Worm (Caenorhabditis elegans) whole organism, L4 larva: Measurements from ENCODE around the gene let-754.
A peak's percentile ranks its signal among the peaks of the same experiment; 100 is the strongest.

Experiments used
- D1046.2 ChIP-seq: fragments of 200-800 bp; sonication (Bioruptor generic); IDR thresholded peaks from 2 replicates; pipeline ENCODE4 v1.3.6; 2022; ENCODE audit warnings: missing genetic modification characterization, missing compliant biosample characterization
- F37D6.2 ChIP-seq: sonication (generic microtip); optimal IDR thresholded peaks from 2 replicates; lab custom pipeline; 2016; ENCODE audit warnings: mild to moderate bottlenecking, missing genetic modification characterization, missing compliant biosample characterization
- F49E8.2 ChIP-seq: sonication (generic microtip); optimal IDR thresholded peaks from 2 replicates; lab custom pipeline; 2016; ENCODE audit warnings: missing compliant biosample characterization, mild to moderate bottlenecking, missing genetic modification characterization, borderline replicate concordance
- Y105C5A.15 ChIP-seq: fragments of 200-800 bp; sonication (Bioruptor generic); IDR thresholded peaks from 2 replicates; pipeline ENCODE4 v1.3.6; 2022; ENCODE audit warnings: missing genetic modification characterization, missing compliant biosample characterization
- Y5F2A.4 ChIP-seq: fragments of 200-800 bp; sonication (Bioruptor generic); optimal IDR thresholded peaks from 2 replicates; lab custom pipeline; 2018; ENCODE audit warnings: mild to moderate bottlenecking, missing genetic modification characterization, missing compliant biosample characterization
- aha-1 ChIP-seq: fragments of 150-350 bp; peaks from one replicate; lab custom pipeline; 2014; ENCODE audit warnings: missing biosample characterization, missing genetic modification characterization
- ama-1 ChIP-seq: fragments of 150-350 bp; optimal IDR thresholded peaks from 2 replicates; lab custom pipeline; 2014; ENCODE audit warnings: inconsistent platforms, mixed read lengths
- arid-1 ChIP-seq: fragments of 200-800 bp; sonication (Bioruptor generic); conservative IDR thresholded peaks from 2 replicates; pipeline ENCODE4 v1.3.6; 2022; ENCODE audit warnings: missing genetic modification reagents, missing genetic modification characterization, missing compliant biosample characterization
- ceh-28 ChIP-seq: fragments of 150-350 bp; optimal IDR thresholded peaks from 2 replicates; lab custom pipeline; 2014; ENCODE audit warnings: missing biosample characterization, missing genetic modification reagents, missing genetic modification characterization
- ceh-44 ChIP-seq: fragments of 200-800 bp; sonication (Bioruptor generic); IDR thresholded peaks from 2 replicates; pipeline ENCODE4 v1.3.6; 2022; ENCODE audit warnings: missing genetic modification reagents, missing genetic modification characterization, missing compliant biosample characterization
- ctbp-1 ChIP-seq: fragments of 200-800 bp; sonication (Bioruptor generic); IDR thresholded peaks from 2 replicates; pipeline ENCODE4 v1.3.6; 2022; ENCODE audit warnings: missing genetic modification reagents, missing genetic modification characterization, missing compliant biosample characterization
- daf-16 ChIP-seq, 3 experiments: sonication (generic microtip); optimal IDR thresholded peaks; 2 replicates each; lab custom pipeline; 2016 to 2017; ENCODE audit warnings: missing genetic modification characterization in 3 of 3, missing genetic modification reagents in 3 of 3, mild to moderate bottlenecking in 2 of 3, missing compliant biosample characterization in 2 of 3, missing biosample characterization in 1 of 3, moderate library complexity in 1 of 3
- dmd-6 ChIP-seq: fragments of 200-800 bp; sonication (Bioruptor generic); IDR thresholded peaks from 2 replicates; pipeline ENCODE4 v1.3.6; 2022; ENCODE audit warnings: missing genetic modification reagents, missing genetic modification characterization, missing compliant biosample characterization
- dmd-9 ChIP-seq: fragments of 200-800 bp; sonication (Bioruptor generic); IDR thresholded peaks from 2 replicates; pipeline ENCODE4 v1.3.6; 2022; ENCODE audit warnings: missing genetic modification reagents, missing genetic modification characterization, missing compliant biosample characterization
- duxl-1 ChIP-seq: sonication (generic microtip); optimal IDR thresholded peaks from 2 replicates; lab custom pipeline; 2016; ENCODE audit warnings: mild to moderate bottlenecking, missing genetic modification characterization, moderate library complexity, missing compliant biosample characterization; ENCODE audit not compliant: poor library complexity
- egl-43 ChIP-seq: fragments of 200-800 bp; sonication (Bioruptor generic); IDR thresholded peaks from 2 replicates; pipeline ENCODE4 v1.3.6; 2022; ENCODE audit warnings: missing genetic modification reagents, missing genetic modification characterization, missing compliant biosample characterization
- hif-1 ChIP-seq, 2 experiments: sonication (generic microtip); optimal IDR thresholded peaks; 2 replicates each; lab custom pipeline; 2016 to 2017; ENCODE audit warnings: missing compliant biosample characterization in 2 of 2, missing genetic modification characterization in 2 of 2, missing genetic modification reagents in 2 of 2, missing genotype in 2 of 2, mild to moderate bottlenecking in 1 of 2
- jun-1 ChIP-seq: fragments of 150-350 bp; optimal IDR thresholded peaks from 2 replicates; lab custom pipeline; 2014; ENCODE audit warnings: missing biosample characterization, missing genetic modification reagents, missing genetic modification characterization
- lin-15B ChIP-seq: fragments of 150-350 bp; sonication (generic microtip); optimal IDR thresholded peaks from 3 replicates; lab custom pipeline; 2014; ENCODE audit warnings: missing biosample characterization, missing genetic modification characterization
- lin-29 ChIP-seq: fragments of 200-800 bp; sonication (Bioruptor generic); IDR thresholded peaks from 2 replicates; pipeline ENCODE4 v1.3.6; 2022; ENCODE audit warnings: missing genetic modification reagents, missing genetic modification characterization, missing compliant biosample characterization
- lin-38 ChIP-seq: fragments of 200-800 bp; sonication (Bioruptor generic); IDR thresholded peaks from 2 replicates; pipeline ENCODE4 v1.3.6; 2022; ENCODE audit warnings: missing genetic modification reagents, missing genetic modification characterization, missing compliant biosample characterization
- lir-3 ChIP-seq: sonication (generic microtip); optimal IDR thresholded peaks from 2 replicates; lab custom pipeline; 2016; ENCODE audit warnings: mild to moderate bottlenecking, missing genetic modification characterization, missing compliant biosample characterization
- lsy-2 ChIP-seq, 2 experiments: fragments of 150-350 bp in 1 of 2; sonication (generic microtip) in 1 of 2; optimal IDR thresholded peaks; 2 replicates each; lab custom pipeline; 2014 to 2017; ENCODE audit warnings: missing biosample characterization in 2 of 2, missing genetic modification characterization in 2 of 2
- mdt-29 ChIP-seq: fragments of 200-800 bp; sonication (Bioruptor generic); IDR thresholded peaks from 2 replicates; pipeline ENCODE4 v1.3.6; 2022; ENCODE audit warnings: missing genetic modification reagents, missing genetic modification characterization, missing compliant biosample characterization
- mes-2 ChIP-seq: sonication (generic microtip); optimal IDR thresholded peaks from 2 replicates; lab custom pipeline; 2016; ENCODE audit warnings: missing genotype, mild to moderate bottlenecking, missing genetic modification characterization, missing compliant biosample characterization; ENCODE audit not compliant: poor library complexity, severe bottlenecking
- mxl-2 ChIP-seq: fragments of 200-800 bp; sonication (Bioruptor generic); conservative IDR thresholded peaks from 2 replicates; pipeline ENCODE4 v1.3.6; 2022; ENCODE audit warnings: missing genetic modification reagents, missing genetic modification characterization, missing compliant biosample characterization
- nhr-10 ChIP-seq: fragments of 150-350 bp; optimal IDR thresholded peaks from 2 replicates; lab custom pipeline; 2014; ENCODE audit warnings: missing biosample characterization, missing genetic modification characterization
- nhr-48 ChIP-seq: sonication (generic microtip); optimal IDR thresholded peaks from 2 replicates; lab custom pipeline; 2016; ENCODE audit warnings: mild to moderate bottlenecking, missing genetic modification characterization, missing compliant biosample characterization
- nhr-6 ChIP-seq: fragments of 150-350 bp; optimal IDR thresholded peaks from 2 replicates; lab custom pipeline; 2014; ENCODE audit warnings: missing biosample characterization, missing genetic modification characterization
- rbr-2 ChIP-seq: sonication (generic microtip); optimal IDR thresholded peaks from 2 replicates; lab custom pipeline; 2016; ENCODE audit warnings: missing genotype, missing genetic modification characterization, missing compliant biosample characterization
- set-16 ChIP-seq: fragments of 200-800 bp; sonication (Bioruptor generic); IDR thresholded peaks from 2 replicates; pipeline ENCODE4 v1.3.6; 2022; ENCODE audit warnings: missing genetic modification reagents, missing genetic modification characterization, missing compliant biosample characterization
- skn-1 ChIP-seq: fragments of 150-350 bp; optimal IDR thresholded peaks from 2 replicates; lab custom pipeline; 2014; ENCODE audit warnings: missing biosample characterization, missing genetic modification characterization
- snpc-1.2 ChIP-seq: fragments of 200-800 bp; sonication (Bioruptor generic); IDR thresholded peaks from 2 replicates; pipeline ENCODE4 v1.3.6; 2022; ENCODE audit warnings: missing genetic modification reagents, missing genetic modification characterization, missing compliant biosample characterization
- spr-1 ChIP-seq: sonication (generic microtip); optimal IDR thresholded peaks from 2 replicates; lab custom pipeline; 2016; ENCODE audit warnings: mild to moderate bottlenecking, missing genetic modification characterization, missing compliant biosample characterization
- unc-130 ChIP-seq: sonication (generic microtip); optimal IDR thresholded peaks from 2 replicates; lab custom pipeline; 2016; ENCODE audit warnings: missing genetic modification reagents, missing genetic modification characterization, missing compliant biosample characterization
- zfp-2 ChIP-seq: sonication (generic microtip); optimal IDR thresholded peaks from 2 replicates; lab custom pipeline; 2016; ENCODE audit warnings: mild to moderate bottlenecking, missing genetic modification characterization, missing compliant biosample characterization

The let-754 gene

DNA sequence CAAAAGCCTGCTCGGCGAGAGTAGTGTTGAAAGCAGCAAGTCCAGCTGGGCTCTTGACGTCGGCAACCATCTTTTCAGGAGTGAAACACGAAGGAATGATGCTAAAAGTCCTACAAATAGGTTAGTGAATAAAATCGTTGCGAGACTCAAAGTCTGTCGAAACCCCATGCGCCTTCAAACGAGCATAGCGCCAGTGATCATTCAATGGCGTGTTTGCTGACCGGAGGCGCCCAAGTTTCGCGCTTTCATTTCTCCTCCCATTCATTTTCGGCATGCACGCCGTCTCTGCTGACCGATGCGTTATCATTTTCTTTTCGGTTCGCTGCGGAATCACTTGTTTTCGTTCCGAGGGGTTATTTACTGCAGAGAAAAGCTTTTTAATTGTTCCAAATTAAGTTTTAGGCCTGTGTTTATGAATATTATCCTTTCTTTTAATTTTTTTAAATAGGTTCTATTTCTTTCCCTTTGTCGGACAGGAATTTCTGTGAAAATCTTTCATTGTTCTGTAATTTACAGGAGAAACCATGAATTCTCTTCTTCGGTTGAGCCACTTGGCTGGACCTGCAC is 20.2 kb upstream of the let-754 start, which contains the start of the genes eef-1B.1 and aco-2 (continued):
- peak; percentile 92 for TF ChIP-seq mes-2 (tag; lab: Kevin White, UChicago)
- no peak for TF ChIP-seq lin-15B (tag; lab: Kevin White, UChicago)
- TF ChIP-seq jun-1: peak; percentile 68
- TF ChIP-seq zfp-2 (tag; lab: Kevin White, UChicago): peak; percentile 35
- peak; percentile 89 for TF ChIP-seq rbr-2 (tag; lab: Kevin White, UChicago)
- TF ChIP-seq Y105C5A.15 (GFP tag; lab: Robert Waterston, UW): no peak
- TF ChIP-seq duxl-1: peak; percentile 90
- TF ChIP-seq nhr-48: peak; percentile 75
- TF ChIP-seq lir-3 (tag; lab: Kevin White, UChicago): no peak
- TF ChIP-seq F37D6.2 (tag; lab: Kevin White, UChicago): peak; percentile 81
- peak in 1 of 2 experiments; percentile 61 for TF ChIP-seq daf-16 (GFP tag; optimal IDR thresholded peaks at IDR 0.05; lab: Kevin White, UChicago)
- peak; percentile 89 for TF ChIP-seq daf-16 (tag; optimal IDR thresholded peaks at IDR 0.05; lab: Kevin White, UChicago)
- 0 out of 2 replicates have a peak, but pooled peaks have one; percentile 50 for TF ChIP-seq dmd-9
- peak; percentile 85 for TF ChIP-seq lin-38 (GFP tag; lab: Robert Waterston, UW)
- no peak for TF ChIP-seq nhr-10
- TF ChIP-seq arid-1: peak; percentile 26; the same call in 1 of the 2 replicates
- TF ChIP-seq ama-1 (lab: Kevin White, UChicago): peak; percentile 81
- TF ChIP-seq nhr-6 (tag; lab: Kevin White, UChicago): peak; percentile 95
- peak; percentile 99 for TF ChIP-seq aha-1 (tag; lab: Kevin White, UChicago)
- peak; percentile 72 for TF ChIP-seq spr-1 (tag; lab: Kevin White, UChicago)
- TF ChIP-seq D1046.2 (GFP tag; lab: Robert Waterston, UW): no peak
- TF ChIP-seq ctbp-1 (GFP tag; lab: Robert Waterston, UW): peak; percentile 54
- TF ChIP-seq egl-43 (GFP tag; lab: Robert Waterston, UW): 0 out of 2 replicates have a peak, but pooled peaks have one; percentile 18
- TF ChIP-seq hif-1 (tag; optimal IDR thresholded peaks at IDR 0.05; lab: Kevin White, UChicago): peak; percentile 56 to 71
- peak; percentile 13 for TF ChIP-seq unc-130 (GFP tag; lab: Kevin White, UChicago)
- TF ChIP-seq lin-29: no peak
- peak; percentile 71 for TF ChIP-seq mxl-2 (GFP tag; lab: Robert Waterston, UW)
- TF ChIP-seq lsy-2 (tag; optimal IDR thresholded peaks at IDR 0.05; lab: Kevin White, UChicago): peak; percentile 31 to 95
- no peak for TF ChIP-seq Y5F2A.4 (GFP tag; lab: Kevin White, UChicago)
- TF ChIP-seq skn-1 (tag; lab: Kevin White, UChicago): no peak
- peak; percentile 24 for TF ChIP-seq F49E8.2 (tag; lab: Kevin White, UChicago)

- TF ChIP-seq set-16 (GFP tag; lab: Robert Waterston, UW) (peak; percentile 85), ceh-28 (no peak), ceh-44 (GFP tag; lab: Robert Waterston, UW) (peak; percentile 53; the same call in 1 of the 2 replicates)
Measured at ce11 chrIII:7972687-7973086, 19.6 kb upstream of the let-754 start.

ce11 chrIII:7972061-7972460 is 19.0 kb upstream of the let-754 start, which contains the start of gene F54H12.5:
Gene F54H12.5, minus strand, starts transcription at chrIII:7972161.
- TF ChIP-seq snpc-1.2 (GFP tag; lab: Robert Waterston, UW) (0 out of 2 replicates have a peak, but pooled peaks have one; percentile 29), dmd-6 (no peak)

- TF ChIP-seq mdt-29 (GFP tag; lab: Robert Waterston, UW): no peak
- TF ChIP-seq Y5F2A.4 (GFP tag; lab: Kevin White, UChicago): no peak
- TF ChIP-seq, all 104 proteins: peak for 0
Measured at ce11 chrIII:7969121-7969520, 16.0 kb upstream of the let-754 start, which contains the start of the genes F54H12.8 and F54H12.7. Gene F54H12.8, minus strand, starts transcription at chrIII:7969221. Gene F54H12.7, plus strand, starts transcription at chrIII:7969349.
